Worm (Caenorhabditis elegans) whole organism, early embryonic: ENCODE measurements around the gene egl-36.

Source experiments
- B0310.2 ChIP-seq: sonication (generic microtip); optimal IDR thresholded peaks from 2 replicates; lab custom pipeline; 2016; ENCODE audit warnings: mild to moderate bottlenecking, missing genetic modification characterization, missing compliant biosample characterization
- F13C5.2 ChIP-seq: sonication (generic microtip); optimal IDR thresholded peaks from 2 replicates; lab custom pipeline; 2017; ENCODE audit warnings: mild to moderate bottlenecking, missing genetic modification characterization, inconsistent platforms, missing compliant biosample characterization
- aly-1 ChIP-seq: sonication (generic microtip); optimal IDR thresholded peaks from 2 replicates; lab custom pipeline; 2016; ENCODE audit warnings: missing genetic modification characterization, missing compliant biosample characterization
- ama-1 ChIP-seq: fragments of 150-350 bp; optimal IDR thresholded peaks from 2 replicates; lab custom pipeline; 2014
- ceh-13 ChIP-seq: fragments of 200-800 bp; sonication (Bioruptor generic); optimal IDR thresholded peaks from 2 replicates; lab custom pipeline; 2018; ENCODE audit warnings: mild to moderate bottlenecking, missing genetic modification characterization, missing compliant biosample characterization
- ceh-36 ChIP-seq: sonication (generic microtip); optimal IDR thresholded peaks from 2 replicates; lab custom pipeline; 2016; ENCODE audit warnings: missing genetic modification characterization, inconsistent platforms, missing compliant biosample characterization
- ets-7 ChIP-seq: sonication (generic microtip); optimal IDR thresholded peaks from 2 replicates; lab custom pipeline; 2016; ENCODE audit warnings: missing genotype, missing genetic modification characterization, missing compliant biosample characterization
- flt-1 ChIP-seq: fragments of 200-800 bp; sonication (Bioruptor generic); IDR thresholded peaks from 2 replicates; pipeline ENCODE4 v1.3.6; 2022; ENCODE audit warnings: missing genetic modification characterization, missing compliant biosample characterization
- hmbx-1 ChIP-seq: sonication (generic microtip); optimal IDR thresholded peaks from 2 replicates; lab custom pipeline; 2016; ENCODE audit warnings: mild to moderate bottlenecking, missing genetic modification characterization, missing compliant biosample characterization
- hmg-4 ChIP-seq: fragments of 200-800 bp; sonication (Bioruptor generic); optimal IDR thresholded peaks from 2 replicates; lab custom pipeline; 2018; ENCODE audit warnings: mild to moderate bottlenecking, missing genetic modification characterization, missing compliant biosample characterization
- hnd-1 ChIP-seq: sonication (generic microtip); optimal IDR thresholded peaks from 2 replicates; lab custom pipeline; 2016; ENCODE audit warnings: missing genetic modification characterization, missing compliant biosample characterization
- pes-1 ChIP-seq: fragments of 200-800 bp; sonication (Bioruptor generic); IDR thresholded peaks from 2 replicates; pipeline ENCODE4 v1.3.6; 2022; ENCODE audit warnings: missing genetic modification reagents, missing genetic modification characterization, missing compliant biosample characterization
- scrt-1 ChIP-seq: fragments of 200-800 bp; sonication (Bioruptor generic); IDR thresholded peaks from 2 replicates; pipeline ENCODE4 v1.3.6; 2022; ENCODE audit warnings: missing genetic modification characterization, missing compliant biosample characterization
- sea-1 ChIP-seq: fragments of 200-800 bp; sonication (Bioruptor generic); conservative IDR thresholded peaks from 2 replicates; pipeline ENCODE4 v1.3.6; 2022; ENCODE audit warnings: missing genetic modification characterization, missing compliant biosample characterization
- tbx-11 ChIP-seq: fragments of 200-800 bp; sonication (Bioruptor generic); IDR thresholded peaks from 2 replicates; pipeline ENCODE4 v1.3.6; 2022; ENCODE audit warnings: missing genetic modification characterization, missing compliant biosample characterization
- tbx-37 ChIP-seq: fragments of 200-800 bp; sonication (Bioruptor generic); conservative IDR thresholded peaks from 2 replicates; pipeline ENCODE4 v1.3.6; 2022; ENCODE audit warnings: missing genetic modification reagents, missing genetic modification characterization, missing compliant biosample characterization
- tra-4 ChIP-seq: sonication (generic microtip); optimal IDR thresholded peaks from 2 replicates; lab custom pipeline; 2017; ENCODE audit warnings: missing genetic modification characterization, missing compliant biosample characterization

egl-36 gene

DNA sequence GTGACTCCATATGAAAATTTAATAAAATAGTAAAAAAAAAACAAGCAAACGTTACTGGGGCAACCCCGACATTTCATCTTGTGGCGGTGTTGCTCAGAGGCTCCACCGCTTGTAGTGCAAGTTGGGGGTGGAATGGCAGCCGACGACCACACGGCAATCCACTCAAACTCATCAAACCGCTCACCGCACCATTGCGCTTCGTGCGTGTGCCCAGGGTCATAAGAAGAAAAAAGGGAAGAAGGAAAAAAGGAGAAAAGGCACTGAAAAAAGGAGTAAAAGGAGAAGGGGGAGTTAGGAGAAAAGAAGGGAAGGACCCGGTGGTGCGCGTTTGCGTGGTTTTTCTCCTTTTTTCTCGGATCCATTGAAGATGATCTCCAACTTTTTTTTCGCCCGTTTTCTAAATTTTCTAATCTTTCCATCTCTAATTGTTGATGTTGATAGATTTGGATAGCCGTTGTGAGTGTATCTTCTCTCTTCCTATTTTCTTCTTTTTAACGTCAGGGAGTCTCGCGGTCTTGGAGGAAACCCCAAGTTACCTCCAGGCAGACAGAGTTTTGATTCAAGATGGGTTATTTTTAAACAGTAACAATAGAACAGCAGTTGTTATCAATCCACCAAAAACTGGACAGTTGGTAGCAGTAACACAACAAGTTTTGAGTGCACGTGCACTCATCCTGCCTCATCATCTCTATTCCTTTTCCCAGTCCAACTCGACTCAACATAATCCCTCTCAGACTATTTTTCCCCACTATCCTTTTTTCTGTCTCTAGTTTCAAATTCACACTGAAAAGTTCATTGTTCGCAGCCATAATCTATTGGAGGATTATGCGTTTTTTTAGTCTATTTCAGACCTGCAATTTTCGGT is 34.4 kb downstream of the egl-36 start:
- TF ChIP-seq tbx-11 (GFP tag; lab: Robert Waterston, UW), result no peak
- TF ChIP-seq B0310.2, result no peak
- TF ChIP-seq scrt-1 (GFP tag; lab: Robert Waterston, UW), result no peak
- 0 out of 2 replicates have a peak, but pooled peaks have one; percentile 37 for TF ChIP-seq sea-1 (GFP tag; lab: Robert Waterston, UW)
- no peak for TF ChIP-seq ceh-36
- TF ChIP-seq hmbx-1 (tag; lab: Kevin White, UChicago), result no peak
- no peak for TF ChIP-seq tra-4 (tag; lab: Kevin White, UChicago)
- no peak for TF ChIP-seq hmg-4 (GFP tag; lab: Kevin White, UChicago)
- peak; percentile 11 for TF ChIP-seq F13C5.2 (tag; lab: Kevin White, UChicago)
- no peak for TF ChIP-seq hnd-1 (tag; lab: Kevin White, UChicago)
- no peak; the same call in 1 of the 2 replicates for TF ChIP-seq tbx-37
- TF ChIP-seq ceh-13, result no peak

DNA sequence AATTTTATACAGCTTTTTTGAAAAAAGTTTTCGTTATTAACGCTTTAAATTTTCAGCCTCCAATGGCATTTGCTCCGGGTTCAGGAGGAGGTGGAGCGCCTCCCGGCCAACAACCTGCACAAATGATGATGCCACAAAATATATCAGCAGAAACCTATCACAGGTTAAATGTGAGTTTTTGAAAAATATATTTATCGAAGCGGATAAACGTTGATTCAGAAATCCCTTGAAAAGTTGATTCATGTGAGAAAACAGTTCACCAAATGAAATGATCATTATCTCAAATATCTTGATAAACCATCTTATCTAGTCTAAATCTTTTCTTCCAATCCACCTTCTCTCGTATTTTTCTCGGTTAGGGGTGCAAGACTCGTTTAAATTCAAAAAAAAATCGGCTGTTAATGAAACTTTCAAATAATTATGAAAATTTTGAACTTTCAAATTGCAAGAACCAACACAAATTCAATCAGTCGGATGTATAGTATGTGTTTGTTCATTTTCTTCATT is 35.2 kb downstream of the egl-36 start, which contains the start of gene sma-9:
Gene sma-9, plus strand, starts transcription at position 51 of the 507 bp plus-strand sequence.
- TF ChIP-seq tbx-37 (no peak), F13C5.2 (tag; lab: Kevin White, UChicago) (no peak), ceh-36 (no peak), sea-1 (GFP tag; lab: Robert Waterston, UW) (no peak), aly-1 (tag; lab: Kevin White, UChicago) (no peak), ama-1 (lab: Kevin White, UChicago) (no peak), pes-1 (GFP tag; lab: Robert Waterston, UW) (no peak), tbx-11 (GFP tag; lab: Robert Waterston, UW) (no peak)

DNA sequence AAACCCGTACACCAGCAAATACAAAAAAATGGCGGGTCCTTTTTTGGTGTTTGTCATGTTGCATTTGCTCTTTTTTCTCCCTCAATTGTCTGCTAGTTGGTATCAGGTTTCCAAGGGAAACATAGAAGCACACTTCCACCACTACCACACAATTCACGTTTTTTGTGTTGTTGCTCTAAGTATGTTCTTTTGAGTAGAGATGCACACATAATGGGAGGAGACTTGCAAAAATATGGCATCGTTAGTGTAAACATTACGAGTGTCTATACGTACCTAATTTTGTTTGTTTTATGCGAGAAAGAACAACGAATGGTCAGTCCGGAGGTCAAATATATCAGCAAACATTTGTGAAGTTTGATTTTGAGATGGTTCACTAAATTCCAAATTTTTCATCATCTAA is 35.8 kb downstream of the egl-36 start:
- TF ChIP-seq ets-7 (tag; lab: Kevin White, UChicago), result no peak
- no peak for TF ChIP-seq tbx-37
- TF ChIP-seq sea-1 (GFP tag; lab: Robert Waterston, UW), result peak; percentile 46; the same call in 1 of the 2 replicates

DNA sequence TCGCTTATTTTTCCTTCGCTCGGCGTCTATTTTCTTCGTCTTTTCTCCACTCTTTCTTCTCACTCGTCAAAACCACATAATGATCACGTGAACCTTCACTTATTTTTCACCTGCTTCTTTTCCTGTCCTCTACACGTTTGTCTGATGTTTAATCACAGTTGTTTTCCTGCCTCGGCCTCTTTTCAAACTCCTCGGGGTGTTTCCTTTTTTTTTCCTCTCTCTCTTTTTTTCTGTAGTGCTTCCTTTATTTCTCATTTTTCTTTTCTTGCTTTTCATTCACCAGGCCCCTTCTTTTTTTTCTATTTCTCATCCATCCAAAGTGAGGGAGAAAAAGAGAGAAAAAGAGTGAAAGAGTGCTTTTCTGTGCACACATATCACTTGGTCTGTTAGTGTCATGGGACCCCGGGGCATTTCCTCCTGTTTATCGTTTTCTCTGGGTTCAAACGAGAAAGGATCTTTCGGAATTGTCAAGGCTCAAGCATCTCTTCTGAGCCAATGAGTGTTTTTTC is 36.9 kb downstream of the egl-36 start:
- no peak for TF ChIP-seq aly-1 (tag; lab: Kevin White, UChicago)
- no peak for TF ChIP-seq ets-7 (tag; lab: Kevin White, UChicago)
- TF ChIP-seq hmbx-1 (tag; lab: Kevin White, UChicago), result no peak
- no peak for TF ChIP-seq F13C5.2 (tag; lab: Kevin White, UChicago)

DNA sequence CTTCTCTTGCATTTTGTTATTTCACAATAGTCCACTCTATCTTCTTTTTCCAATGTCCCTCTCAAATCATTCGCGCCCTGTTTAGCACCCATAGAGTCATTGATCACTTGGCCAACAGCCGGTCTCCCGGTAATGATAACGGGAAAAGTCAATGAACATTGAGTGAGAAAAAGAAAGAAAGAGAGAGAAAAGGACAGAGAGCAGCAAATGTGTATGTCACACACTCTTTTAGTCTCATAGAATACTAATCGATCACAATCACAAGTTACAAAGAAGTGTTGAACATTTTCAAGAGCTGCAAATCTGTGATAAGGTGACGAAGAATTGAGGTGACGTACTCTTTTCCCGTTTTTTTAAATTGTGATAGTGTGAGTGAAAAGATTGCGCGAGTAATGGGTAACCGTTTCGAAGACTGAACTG is 38.0 kb downstream of the egl-36 start:
- TF ChIP-seq tbx-37 (no peak), hmg-4 (GFP tag; lab: Kevin White, UChicago) (no peak), ama-1 (lab: Kevin White, UChicago) (no peak), hnd-1 (tag; lab: Kevin White, UChicago) (no peak), scrt-1 (GFP tag; lab: Robert Waterston, UW) (no peak), F13C5.2 (tag; lab: Kevin White, UChicago) (no peak), tra-4 (tag; lab: Kevin White, UChicago) (no peak), aly-1 (tag; lab: Kevin White, UChicago) (no peak), tbx-11 (GFP tag; lab: Robert Waterston, UW) (no peak), flt-1 (GFP tag; lab: Robert Waterston, UW) (no peak), pes-1 (GFP tag; lab: Robert Waterston, UW) (no peak)

DNA sequence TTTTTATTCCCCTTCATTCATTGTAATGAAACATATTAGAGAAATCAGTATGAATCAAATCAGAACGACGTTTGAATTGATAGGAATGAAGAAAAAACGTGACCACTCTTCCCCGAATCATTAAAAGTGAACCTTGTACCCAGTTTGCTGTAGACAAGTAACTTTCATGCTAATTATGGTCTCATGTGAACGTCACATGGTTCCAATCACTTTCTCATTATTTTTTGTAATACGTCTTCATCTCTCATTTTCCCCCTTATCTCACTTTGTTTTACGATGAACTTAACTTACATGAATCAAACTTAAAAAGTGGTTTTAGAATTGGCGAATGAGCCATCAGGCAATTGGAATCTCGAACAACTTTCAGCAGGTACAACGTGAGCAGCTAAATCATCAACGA is 38.6 kb downstream of the egl-36 start:
- TF ChIP-seq hmbx-1 (tag; lab: Kevin White, UChicago), result no peak
- no peak for TF ChIP-seq pes-1 (GFP tag; lab: Robert Waterston, UW)
- no peak for TF ChIP-seq ama-1 (lab: Kevin White, UChicago)
- no peak for TF ChIP-seq ceh-36
- no peak for TF ChIP-seq tbx-37
- TF ChIP-seq B0310.2, result no peak
- no peak for TF ChIP-seq ceh-13
- TF ChIP-seq scrt-1 (GFP tag; lab: Robert Waterston, UW), result no peak
- no peak for TF ChIP-seq aly-1 (tag; lab: Kevin White, UChicago)
- no peak for TF ChIP-seq sea-1 (GFP tag; lab: Robert Waterston, UW)
- no peak for TF ChIP-seq hmg-4 (GFP tag; lab: Kevin White, UChicago)
- no peak for TF ChIP-seq ets-7 (tag; lab: Kevin White, UChicago)
- TF ChIP-seq tra-4 (tag; lab: Kevin White, UChicago), result no peak

DNA sequence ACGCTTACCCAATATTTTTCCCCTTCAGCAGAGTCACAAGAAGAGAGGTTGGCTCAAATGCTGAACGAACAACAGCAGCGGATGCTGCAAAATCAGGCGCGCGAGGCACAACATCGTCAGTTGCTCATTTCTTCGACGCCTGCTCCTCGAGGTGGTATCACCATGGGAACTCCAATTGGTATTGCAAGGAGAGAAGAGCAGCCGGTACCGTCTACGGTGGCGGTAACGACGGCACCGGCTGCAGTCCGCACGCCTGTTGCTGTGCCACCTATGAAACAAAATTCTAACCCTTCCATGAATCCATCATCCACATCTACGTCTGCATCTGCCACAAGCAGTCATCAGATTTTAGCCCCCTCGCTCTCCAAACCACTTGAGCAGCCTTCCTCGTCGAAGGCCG is 40.7 kb downstream of the egl-36 start:
- no peak for TF ChIP-seq scrt-1 (GFP tag; lab: Robert Waterston, UW)
